Fruit fly (Drosophila melanogaster) whole organism, adult: ENCODE data around the gene CG43057.

Source experiments
- CG11617 ChIP-seq: fragments of 200-800 bp; sonication (Bioruptor generic); optimal IDR thresholded peaks from 2 replicates; lab custom pipeline; 2017; ENCODE audit warnings: mild to moderate bottlenecking, missing biosample characterization, missing genetic modification reagents, missing genetic modification characterization
- CG12768 ChIP-seq: fragments of 200-800 bp; sonication (Bioruptor generic); optimal IDR thresholded peaks from 2 replicates; lab custom pipeline; 2017; ENCODE audit warnings: missing biosample characterization, missing genetic modification characterization, mild to moderate bottlenecking, moderate library complexity, missing genetic modification reagents
- CG14711 ChIP-seq: fragments of 200-800 bp; sonication (Bioruptor generic); optimal IDR thresholded peaks from 2 replicates; lab custom pipeline; 2018; ENCODE audit warnings: missing biosample characterization, mild to moderate bottlenecking, missing genetic modification characterization, moderate library complexity
- CG1620 ChIP-seq: fragments of 200-800 bp; sonication (Bioruptor generic); optimal IDR thresholded peaks from 2 replicates; lab custom pipeline; 2016; ENCODE audit warnings: missing biosample characterization, missing genetic modification characterization
- CG33017 ChIP-seq: fragments of 200-800 bp; sonication (Bioruptor generic); optimal IDR thresholded peaks from 2 replicates; lab custom pipeline; 2018; ENCODE audit warnings: missing biosample characterization, mild to moderate bottlenecking, missing genetic modification characterization, moderate library complexity
- CG5204 ChIP-seq: fragments of 200-800 bp; sonication (Bioruptor generic); optimal IDR thresholded peaks from 2 replicates; lab custom pipeline; 2016; ENCODE audit warnings: missing biosample characterization, missing genetic modification characterization
- CG7045 ChIP-seq: fragments of 200-800 bp; sonication (Bioruptor generic); optimal IDR thresholded peaks from 2 replicates; lab custom pipeline; 2017; ENCODE audit warnings: missing biosample characterization, mild to moderate bottlenecking, missing genetic modification characterization
- CG7101 ChIP-seq: fragments of 200-800 bp; sonication (Bioruptor generic); optimal IDR thresholded peaks from 2 replicates; lab custom pipeline; 2018; ENCODE audit warnings: missing biosample characterization, mild to moderate bottlenecking, missing genetic modification characterization, moderate library complexity
- Clk ChIP-seq: fragments of 200-800 bp; sonication (Bioruptor generic); optimal IDR thresholded peaks from 2 replicates; lab custom pipeline; 2017; ENCODE audit warnings: missing biosample characterization, missing genetic modification characterization
- Crg-1 ChIP-seq: fragments of 200-800 bp; sonication (Bioruptor generic); optimal IDR thresholded peaks from 2 replicates; lab custom pipeline; 2016; ENCODE audit warnings: missing biosample characterization, missing genetic modification characterization
- Hr96 ChIP-seq: fragments of 200-800 bp; sonication (Bioruptor generic); optimal IDR thresholded peaks from 2 replicates; lab custom pipeline; 2016; ENCODE audit warnings: missing biosample characterization, missing genetic modification characterization
- Mnt ChIP-seq: fragments of 200-800 bp; sonication (Bioruptor generic); optimal IDR thresholded peaks from 2 replicates; lab custom pipeline; 2016; ENCODE audit warnings: missing biosample characterization, mild to moderate bottlenecking, missing genetic modification characterization
- bab1 ChIP-seq: fragments of 200-800 bp; sonication (Bioruptor generic); optimal IDR thresholded peaks from 3 replicates; lab custom pipeline; 2019; ENCODE audit warnings: missing biosample characterization, mild to moderate bottlenecking, missing genetic modification characterization, moderate library complexity
- cic ChIP-seq: fragments of 200-800 bp; sonication (Bioruptor generic); optimal IDR thresholded peaks from 2 replicates; lab custom pipeline; 2017; ENCODE audit warnings: missing biosample characterization, mild to moderate bottlenecking, missing genetic modification characterization, moderate library complexity
- cnc ChIP-seq, 2 experiments: fragments of >200 bp; optimal IDR thresholded peaks; 2 replicates each; lab custom pipeline; 2017
- kay ChIP-seq: fragments of 200-800 bp; sonication (Bioruptor generic); peaks from one replicate; lab custom pipeline; 2016; ENCODE audit warnings: missing biosample characterization, missing genetic modification characterization, borderline replicate concordance
- ovo ChIP-seq: fragments of 200-800 bp; sonication (Bioruptor generic); optimal IDR thresholded peaks from 2 replicates; lab custom pipeline; 2016; ENCODE audit warnings: missing biosample characterization, missing genetic modification characterization
- pad ChIP-seq: fragments of 200-800 bp; sonication (Bioruptor generic); optimal IDR thresholded peaks from 3 replicates; lab custom pipeline; 2017; ENCODE audit warnings: missing biosample characterization, missing genetic modification characterization, mild to moderate bottlenecking, moderate library complexity, missing genetic modification reagents
- tj ChIP-seq: fragments of 200-800 bp; sonication (Bioruptor generic); optimal IDR thresholded peaks from 3 replicates; lab custom pipeline; 2017; ENCODE audit warnings: missing biosample characterization, mild to moderate bottlenecking, missing genetic modification characterization, moderate library complexity
- toe ChIP-seq: fragments of 200-800 bp; sonication (Bioruptor generic); optimal IDR thresholded peaks from 2 replicates; lab custom pipeline; 2016; ENCODE audit warnings: missing biosample characterization, missing genetic modification characterization

Gene CG43057

dm6 chr2L:8243903-8244302, at the start of gene CG43057:
Gene CG43057 (minus strand): TSS chr2L:8244003.
- TF ChIP-seq CG14711 (tag; lab: Kevin White, UChicago), result no peak
- no peak for TF ChIP-seq Crg-1

DNA sequence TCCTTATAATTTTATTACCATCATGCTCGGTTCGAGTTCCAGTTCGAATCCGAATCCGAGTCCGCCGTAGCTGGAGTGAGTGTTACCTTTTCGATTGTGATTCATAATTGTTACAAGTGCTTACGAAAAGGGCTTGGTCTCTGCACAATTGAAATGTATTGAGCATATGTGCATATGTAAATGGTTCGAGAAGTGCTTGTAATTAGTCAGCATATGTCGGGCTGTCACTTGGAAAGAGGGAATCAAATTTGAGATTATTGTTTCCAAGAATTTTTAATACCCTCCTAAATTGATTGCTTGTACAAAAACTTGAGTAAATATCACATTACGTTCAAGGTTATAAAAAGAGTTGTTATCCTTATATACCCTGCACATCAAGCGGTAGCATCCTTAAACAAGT, 49.6 kb upstream of the CG43057 start:
- TF ChIP-seq cnc (optimal IDR thresholded peaks at IDR 0.05; lab: Kevin White, UChicago), result no peak
- no peak for TF ChIP-seq CG11617 (GFP tag; lab: Kevin White, UChicago)
- no peak for TF ChIP-seq Crg-1
- TF ChIP-seq pad, result no peak
- no peak for TF ChIP-seq Hr96
- no peak for TF ChIP-seq tj (GFP tag; lab: Kevin White, UChicago)
- TF ChIP-seq toe (GFP tag; lab: Kevin White, UChicago), result no peak
- TF ChIP-seq CG12768 (GFP tag; lab: Kevin White, UChicago), result no peak
- no peak for TF ChIP-seq CG7045 (GFP tag; lab: Kevin White, UChicago)
- no peak for TF ChIP-seq CG5204 (GFP tag; lab: Kevin White, UChicago)
- TF ChIP-seq Clk (GFP tag; lab: Kevin White, UChicago), result no peak
- no peak for TF ChIP-seq CG14711 (tag; lab: Kevin White, UChicago)
- no peak for TF ChIP-seq Mnt (GFP tag; lab: Kevin White, UChicago)

DNA sequence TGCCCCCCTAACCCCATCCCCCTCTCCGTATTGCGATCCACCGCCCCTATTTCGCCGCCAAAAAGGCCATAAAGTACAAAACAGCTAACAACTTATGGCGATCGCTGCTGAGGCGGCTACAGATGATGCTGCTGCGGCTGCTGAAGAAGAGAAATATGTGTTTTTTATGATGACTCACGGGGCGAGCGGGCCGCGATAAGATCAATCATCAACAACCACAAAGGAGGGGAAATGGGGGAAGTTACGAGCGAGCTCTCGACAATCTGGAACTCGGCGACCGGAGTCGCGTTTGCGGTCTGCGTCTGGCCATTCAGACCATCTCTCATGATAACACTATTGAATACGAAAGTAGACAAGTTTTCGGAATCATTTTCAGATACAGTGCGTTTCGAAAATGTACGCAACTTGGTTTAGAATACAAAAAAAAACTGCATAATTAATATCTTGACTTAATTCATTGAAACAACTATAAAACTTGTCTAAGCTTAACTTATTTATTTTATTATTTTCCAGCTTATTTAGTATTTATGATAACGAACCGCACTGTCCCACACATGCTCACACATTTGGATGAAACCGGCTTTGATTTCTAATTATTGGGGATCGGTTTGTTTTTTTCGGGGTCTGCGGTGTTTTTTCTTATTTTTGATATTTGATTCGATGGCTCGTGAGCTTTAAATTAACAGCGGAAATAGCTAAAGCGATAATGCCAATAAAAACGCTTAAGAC, 48.5 kb upstream of the CG43057 start:
- TF ChIP-seq toe (GFP tag; lab: Kevin White, UChicago) (no peak), bab1 (GFP tag; lab: Kevin White, UChicago) (peak; percentile 27), cnc (optimal IDR thresholded peaks at IDR 0.05; lab: Kevin White, UChicago) (no peak), CG7101 (tag; lab: Kevin White, UChicago) (peak; percentile 3), kay (GFP tag; lab: Kevin White, UChicago) (peak; percentile 59), CG33017 (tag; lab: Kevin White, UChicago) (no peak), CG14711 (tag; lab: Kevin White, UChicago) (no peak)

dm6 chr2L:8290653-8291233, 46.9 kb upstream of the CG43057 start:
- no peak for TF ChIP-seq Clk (GFP tag; lab: Kevin White, UChicago)
- TF ChIP-seq toe (GFP tag; lab: Kevin White, UChicago), result no peak
- TF ChIP-seq CG7045 (GFP tag; lab: Kevin White, UChicago), result peak; percentile 3
- TF ChIP-seq Crg-1, result no peak
- peak; percentile 65 for TF ChIP-seq kay (GFP tag; lab: Kevin White, UChicago)

dm6 chr2L:8290092-8290424, 46.3 kb upstream of the CG43057 start:
- TF ChIP-seq CG5204 (GFP tag; lab: Kevin White, UChicago), result no peak
- no peak for TF ChIP-seq CG33017 (tag; lab: Kevin White, UChicago)

DNA sequence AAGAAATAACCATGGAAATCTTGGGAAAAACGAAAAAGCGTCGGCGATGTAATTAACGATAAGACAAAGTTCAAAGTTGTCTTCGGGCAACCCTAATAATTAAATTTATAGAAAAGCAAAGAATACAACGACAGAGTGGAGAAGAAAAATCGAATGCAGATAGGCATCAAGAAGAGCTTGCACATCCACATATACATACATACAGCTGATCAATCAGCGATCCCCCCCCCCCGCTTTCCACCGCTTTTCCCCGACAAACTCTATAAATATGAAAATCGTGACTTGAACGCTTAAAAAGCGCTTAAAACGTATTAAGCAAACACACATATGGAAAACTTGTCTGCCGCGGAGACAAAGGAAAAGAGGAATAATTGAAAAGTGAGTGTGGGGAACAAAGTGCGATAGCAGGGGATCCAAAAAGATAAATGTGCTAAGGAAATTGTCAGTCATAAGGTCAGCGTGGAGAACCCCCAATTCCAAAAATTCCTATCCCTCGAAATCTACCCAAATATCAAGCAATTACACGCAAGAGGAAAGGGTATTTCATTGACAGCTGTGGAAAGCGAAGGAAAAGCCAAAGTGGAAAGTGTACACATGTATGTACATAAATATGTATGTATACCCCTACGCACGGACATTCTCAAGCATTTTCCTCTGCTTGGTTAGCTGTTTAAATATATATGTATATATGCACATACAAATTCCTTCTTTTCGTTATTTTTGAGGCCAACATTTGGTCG, 45.7 kb upstream of the CG43057 start:
- TF ChIP-seq pad (no peak), CG5204 (GFP tag; lab: Kevin White, UChicago) (no peak), toe (GFP tag; lab: Kevin White, UChicago) (no peak)

DNA sequence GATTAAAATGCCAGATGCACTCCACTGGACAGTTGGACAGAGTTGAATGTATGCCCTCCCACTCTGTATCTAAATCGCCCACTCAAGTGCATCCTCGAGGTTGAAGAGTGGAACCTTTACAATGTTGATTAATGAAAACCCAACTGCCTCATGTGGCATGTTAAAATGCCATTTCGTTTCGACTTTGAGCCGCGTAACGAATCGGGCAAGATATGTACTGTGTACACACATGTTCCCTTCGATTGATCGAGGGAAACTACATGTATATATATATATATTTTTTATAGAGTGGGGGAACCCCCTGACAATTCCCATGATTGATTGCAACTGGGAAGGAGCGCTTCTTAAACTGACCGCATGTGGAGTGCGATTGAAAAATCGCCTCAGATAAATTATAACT, 44.3 kb upstream of the CG43057 start:
- TF ChIP-seq CG11617 (GFP tag; lab: Kevin White, UChicago) (no peak), CG7045 (GFP tag; lab: Kevin White, UChicago) (no peak), Clk (GFP tag; lab: Kevin White, UChicago) (no peak), cnc (optimal IDR thresholded peaks at IDR 0.05; lab: Kevin White, UChicago) (no peak), CG12768 (GFP tag; lab: Kevin White, UChicago) (no peak), CG7101 (tag; lab: Kevin White, UChicago) (no peak), cic (GFP tag; lab: Kevin White, UChicago) (no peak), ovo (GFP tag; lab: Kevin White, UChicago) (no peak), CG33017 (tag; lab: Kevin White, UChicago) (no peak), CG1620 (no peak), CG14711 (tag; lab: Kevin White, UChicago) (no peak), pad (no peak), Crg-1 (no peak), Mnt (GFP tag; lab: Kevin White, UChicago) (no peak), bab1 (GFP tag; lab: Kevin White, UChicago) (no peak), tj (GFP tag; lab: Kevin White, UChicago) (no peak), Hr96 (no peak), toe (GFP tag; lab: Kevin White, UChicago) (no peak)
